Worm (Caenorhabditis elegans) whole organism, L3 larva: ENCODE measurements around the gene dim-1.

ENCODE experiments used
- R02D3.7 ChIP-seq: fragments of 150-350 bp; optimal IDR thresholded peaks from 2 replicates; lab custom pipeline; 2014; ENCODE audit warnings: missing biosample characterization, missing genetic modification characterization
- ZK546.5 ChIP-seq: sonication (generic microtip); optimal IDR thresholded peaks from 2 replicates; lab custom pipeline; 2017; ENCODE audit warnings: missing biosample characterization, missing genetic modification characterization
- aly-2 ChIP-seq: fragments of 150-350 bp; optimal IDR thresholded peaks from 2 replicates; lab custom pipeline; 2014; ENCODE audit warnings: missing biosample characterization, missing genetic modification characterization
- ama-1 ChIP-seq: fragments of 150-350 bp; optimal IDR thresholded peaks from 2 replicates; lab custom pipeline; 2018
- ceh-16 ChIP-seq: sonication (generic microtip); optimal IDR thresholded peaks from 2 replicates; lab custom pipeline; 2017; ENCODE audit warnings: missing biosample characterization, missing genetic modification characterization
- ceh-28 ChIP-seq: fragments of 150-350 bp; optimal IDR thresholded peaks from 2 replicates; lab custom pipeline; 2014; ENCODE audit warnings: missing biosample characterization, missing genetic modification reagents, missing genetic modification characterization
- ceh-9 ChIP-seq: sonication (generic microtip); optimal IDR thresholded peaks from 2 replicates; lab custom pipeline; 2018; ENCODE audit warnings: missing biosample characterization, missing genetic modification characterization
- egl-27 ChIP-seq: sonication (generic microtip); optimal IDR thresholded peaks from 4 replicates; lab custom pipeline; 2017; ENCODE audit warnings: missing biosample characterization, missing genetic modification reagents, missing genetic modification characterization
- egl-5 ChIP-seq: fragments of 150-350 bp; optimal IDR thresholded peaks from 2 replicates; lab custom pipeline; 2017; ENCODE audit warnings: missing biosample characterization, missing genetic modification reagents, missing genetic modification characterization, inconsistent platforms
- elt-1 ChIP-seq: fragments of 150-350 bp; optimal IDR thresholded peaks from 2 replicates; lab custom pipeline; 2014; ENCODE audit warnings: missing biosample characterization, missing genetic modification characterization
- elt-2 ChIP-seq: sonication (generic microtip); optimal IDR thresholded peaks from 2 replicates; lab custom pipeline; 2016; ENCODE audit warnings: missing genetic modification reagents, mild to moderate bottlenecking, missing genetic modification characterization, missing compliant biosample characterization
- elt-3 ChIP-seq, 3 experiments: fragments of 150-350 bp in 1 of 3; sonication (generic microtip) in 2 of 3; optimal IDR thresholded peaks; 2 replicates in 2 of 3; 4 replicates in 1 of 3; lab custom pipeline; 2014 to 2017; ENCODE audit warnings: missing biosample characterization in 3 of 3, missing genetic modification characterization in 3 of 3
- eor-1 ChIP-seq, 2 experiments: fragments of 150-350 bp; optimal IDR thresholded peaks; 2 replicates each; lab custom pipeline; 2014 to 2018; ENCODE audit warnings: missing biosample characterization in 2 of 2, missing genetic modification characterization in 2 of 2
- fkh-10 ChIP-seq: sonication (generic microtip); optimal IDR thresholded peaks from 2 replicates; lab custom pipeline; 2017; ENCODE audit warnings: missing biosample characterization, missing genetic modification reagents, missing genetic modification characterization
- fkh-2 ChIP-seq: fragments of 150-350 bp; optimal IDR thresholded peaks from 2 replicates; lab custom pipeline; 2014; ENCODE audit warnings: missing biosample characterization, missing genetic modification reagents, missing genetic modification characterization
- fos-1 ChIP-seq: fragments of 150-350 bp; optimal IDR thresholded peaks from 2 replicates; lab custom pipeline; 2014; ENCODE audit warnings: missing biosample characterization, missing genetic modification characterization
- hmg-11 ChIP-seq: sonication (generic microtip); optimal IDR thresholded peaks from 2 replicates; lab custom pipeline; 2016; ENCODE audit warnings: missing genetic modification characterization, missing compliant biosample characterization
- jun-1 ChIP-seq: fragments of 150-350 bp; optimal IDR thresholded peaks from 2 replicates; lab custom pipeline; 2014; ENCODE audit warnings: missing biosample characterization, missing genetic modification reagents, missing genetic modification characterization
- lin-15B ChIP-seq: fragments of 150-350 bp; optimal IDR thresholded peaks from 2 replicates; lab custom pipeline; 2014; ENCODE audit warnings: missing biosample characterization, missing genetic modification characterization
- lin-39 ChIP-seq: fragments of 150-350 bp; optimal IDR thresholded peaks from 2 replicates; lab custom pipeline; 2018; ENCODE audit warnings: missing biosample characterization, missing genetic modification reagents, missing genetic modification characterization
- lsy-12 ChIP-seq: sonication (generic microtip); optimal IDR thresholded peaks from 2 replicates; lab custom pipeline; 2016; ENCODE audit warnings: mild to moderate bottlenecking, missing genetic modification characterization, missing compliant biosample characterization
- mdl-1 ChIP-seq: fragments of 150-350 bp; optimal IDR thresholded peaks from 2 replicates; lab custom pipeline; 2014; ENCODE audit warnings: missing biosample characterization, missing genetic modification characterization
- mml-1 ChIP-seq: fragments of 150-350 bp; sonication (generic microtip); optimal IDR thresholded peaks from 3 replicates; lab custom pipeline; 2014; ENCODE audit warnings: missing biosample characterization, missing genetic modification characterization
- nfya-1 ChIP-seq: sonication (generic microtip); optimal IDR thresholded peaks from 2 replicates; lab custom pipeline; 2017; ENCODE audit warnings: missing genetic modification characterization, mild to moderate bottlenecking, missing compliant biosample characterization, antibody characterized with exemption, moderate library complexity; ENCODE audit not compliant: insufficient read depth
- nhr-11 ChIP-seq: fragments of 150-350 bp; optimal IDR thresholded peaks from 2 replicates; lab custom pipeline; 2014; ENCODE audit warnings: missing biosample characterization, missing genetic modification characterization
- nhr-12 ChIP-seq: fragments of 150-350 bp; optimal IDR thresholded peaks from 2 replicates; lab custom pipeline; 2014; ENCODE audit warnings: missing biosample characterization, missing genetic modification characterization
- nhr-23 ChIP-seq: fragments of 150-350 bp; optimal IDR thresholded peaks from 2 replicates; lab custom pipeline; 2014; ENCODE audit warnings: missing biosample characterization, missing genetic modification reagents, missing genetic modification characterization
- nhr-237 ChIP-seq: fragments of 150-350 bp; optimal IDR thresholded peaks from 2 replicates; lab custom pipeline; 2014; ENCODE audit warnings: missing biosample characterization, missing genetic modification characterization
- nhr-25 ChIP-seq: sonication (generic microtip); optimal IDR thresholded peaks from 2 replicates; lab custom pipeline; 2017; ENCODE audit warnings: missing biosample characterization, missing genetic modification characterization
- nhr-28 ChIP-seq: fragments of 150-350 bp; optimal IDR thresholded peaks from 2 replicates; lab custom pipeline; 2014; ENCODE audit warnings: missing biosample characterization, missing genetic modification characterization
- nhr-43 ChIP-seq: sonication (generic microtip); optimal IDR thresholded peaks from 2 replicates; lab custom pipeline; 2016; ENCODE audit warnings: mild to moderate bottlenecking, missing genetic modification characterization, missing compliant biosample characterization; ENCODE audit not compliant: poor library complexity, severe bottlenecking
- nhr-67 ChIP-seq: fragments of 150-350 bp; optimal IDR thresholded peaks from 2 replicates; lab custom pipeline; 2014; ENCODE audit warnings: missing biosample characterization, missing genetic modification characterization
- nhr-77 ChIP-seq: fragments of 150-350 bp; optimal IDR thresholded peaks from 2 replicates; lab custom pipeline; 2014; ENCODE audit warnings: missing biosample characterization, missing genetic modification characterization
- pha-4 ChIP-seq: fragments of 150-350 bp; optimal IDR thresholded peaks from 2 replicates; lab custom pipeline; 2014; ENCODE audit warnings: missing biosample characterization, missing genetic modification reagents, missing genetic modification characterization
- pqm-1 ChIP-seq: fragments of 150-350 bp; optimal IDR thresholded peaks from 2 replicates; lab custom pipeline; 2017; ENCODE audit warnings: missing biosample characterization, missing genetic modification characterization, inconsistent platforms
- sea-2 ChIP-seq: fragments of 150-350 bp; sonication (generic microtip); optimal IDR thresholded peaks from 4 replicates; lab custom pipeline; 2014; ENCODE audit warnings: missing biosample characterization, missing genetic modification reagents, missing genetic modification characterization
- snpc-4 ChIP-seq: fragments of 150-350 bp; optimal IDR thresholded peaks from 2 replicates; lab custom pipeline; 2014; ENCODE audit warnings: missing biosample characterization, missing genetic modification characterization
- unc-39 ChIP-seq: sonication (generic microtip); optimal IDR thresholded peaks from 4 replicates; lab custom pipeline; 2017; ENCODE audit warnings: missing biosample characterization, missing genetic modification characterization
- ztf-11 ChIP-seq: fragments of 150-350 bp; optimal IDR thresholded peaks from 2 replicates; lab custom pipeline; 2014; ENCODE audit warnings: missing biosample characterization, missing genetic modification characterization
- ztf-4 ChIP-seq: fragments of 150-350 bp; optimal IDR thresholded peaks from 2 replicates; lab custom pipeline; 2014; ENCODE audit warnings: missing biosample characterization, missing genetic modification characterization

dim-1 gene

ce11 chrX:8027509-8027908, 30.5 kb downstream of the dim-1 start:
- no peak for TF ChIP-seq sea-2 (GFP tag; lab: Kevin White, UChicago)
- no peak for TF ChIP-seq nhr-43 (tag; lab: Kevin White, UChicago)
- no peak for TF ChIP-seq mml-1 (tag; lab: Kevin White, UChicago)
- TF ChIP-seq fos-1 (tag; lab: Kevin White, UChicago) = no peak
- TF ChIP-seq eor-1 (tag; optimal IDR thresholded peaks at IDR 0.05; lab: Kevin White, UChicago) = no peak
- TF ChIP-seq ZK546.5 (tag; lab: Kevin White, UChicago) = no peak
- TF ChIP-seq fkh-2 (tag; lab: Kevin White, UChicago) = no peak
- no peak for TF ChIP-seq hmg-11 (tag; lab: Kevin White, UChicago)
- no peak for TF ChIP-seq ztf-11 (tag; lab: Kevin White, UChicago)
- TF ChIP-seq nhr-25 = no peak
- TF ChIP-seq ama-1 (lab: Kevin White, UChicago) = no peak
- no peak for TF ChIP-seq aly-2 (tag; lab: Kevin White, UChicago)
- no peak for TF ChIP-seq lsy-12 (tag; lab: Kevin White, UChicago)
- TF ChIP-seq elt-3 (tag; optimal IDR thresholded peaks at IDR 0.05; lab: Kevin White, UChicago) = no peak
- no peak for TF ChIP-seq nhr-237
- no peak for TF ChIP-seq mdl-1

DNA sequence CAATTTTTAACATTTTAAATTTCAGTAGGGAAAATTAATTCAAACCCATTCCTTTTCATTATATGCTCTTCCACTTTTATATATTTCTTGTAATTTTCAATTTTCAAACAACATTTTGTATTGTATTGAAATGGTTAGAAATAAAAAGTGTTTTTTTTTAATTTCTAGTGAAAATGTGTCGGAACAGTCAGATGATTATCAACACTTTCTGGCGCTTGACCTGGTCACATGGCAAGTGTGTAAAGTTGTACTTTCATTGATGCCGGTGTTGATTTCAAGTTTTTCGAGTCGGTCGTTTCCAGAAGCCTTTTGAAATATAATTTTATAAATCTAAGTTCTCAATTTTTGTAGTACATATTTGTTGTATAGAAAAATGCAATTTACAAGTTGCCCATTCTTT, 31.3 kb downstream of the dim-1 start:
- TF ChIP-seq R02D3.7 (tag; lab: Kevin White, UChicago) (no peak), ceh-28 (tag; lab: Kevin White, UChicago) (no peak), fkh-2 (tag; lab: Kevin White, UChicago) (no peak), lin-15B (tag; lab: Kevin White, UChicago) (no peak), nhr-28 (tag; lab: Kevin White, UChicago) (no peak), elt-2 (tag; lab: Kevin White, UChicago) (peak; percentile 37), lsy-12 (tag; lab: Kevin White, UChicago) (no peak), nfya-1 (tag; lab: Kevin White, UChicago) (peak; percentile 13), snpc-4 (tag; lab: Kevin White, UChicago) (no peak), mml-1 (tag; lab: Kevin White, UChicago) (no peak), egl-5 (tag; lab: Kevin White, UChicago) (no peak), nhr-77 (tag; lab: Kevin White, UChicago) (no peak), ceh-9 (tag; lab: Kevin White, UChicago) (no peak), nhr-67 (tag; lab: Kevin White, UChicago) (no peak), ama-1 (lab: Kevin White, UChicago) (no peak), ceh-16 (tag; lab: Kevin White, UChicago) (no peak), sea-2 (GFP tag; lab: Kevin White, UChicago) (no peak), nhr-43 (tag; lab: Kevin White, UChicago) (peak; percentile 35), elt-3 (tag; optimal IDR thresholded peaks at IDR 0.05; lab: Kevin White, UChicago) (no peak), unc-39 (tag; lab: Kevin White, UChicago) (no peak), aly-2 (tag; lab: Kevin White, UChicago) (no peak), ztf-11 (tag; lab: Kevin White, UChicago) (no peak), nhr-12 (no peak), ZK546.5 (tag; lab: Kevin White, UChicago) (no peak), ztf-4 (tag; lab: Kevin White, UChicago) (no peak), nhr-11 (tag; lab: Kevin White, UChicago) (no peak), lin-39 (tag; lab: Kevin White, UChicago) (no peak), elt-1 (tag; lab: Kevin White, UChicago) (no peak), jun-1 (tag; lab: Kevin White, UChicago) (no peak), mdl-1 (no peak), egl-27 (tag; lab: Kevin White, UChicago) (no peak), nhr-23 (tag; lab: Kevin White, UChicago) (peak; percentile 2), pha-4 (tag; lab: Kevin White, UChicago) (peak; percentile 37), hmg-11 (tag; lab: Kevin White, UChicago) (no peak), nhr-237 (no peak), nhr-25 (no peak), fos-1 (tag; lab: Kevin White, UChicago) (no peak), fkh-10 (GFP tag; lab: Kevin White, UChicago) (no peak)

ce11 chrX:8022728-8023127, 35.3 kb downstream of the dim-1 start:
- TF ChIP-seq pqm-1 (tag; lab: Kevin White, UChicago) (peak; percentile 79), jun-1 (tag; lab: Kevin White, UChicago) (peak; percentile 73), mdl-1 (no peak), unc-39 (tag; lab: Kevin White, UChicago) (no peak), pha-4 (tag; lab: Kevin White, UChicago) (peak; percentile 54), elt-2 (tag; lab: Kevin White, UChicago) (peak; percentile 86)
- TF ChIP-seq, all 47 proteins: peak for 4
